Worm (Caenorhabditis elegans): ENCODE results near the gene gkow-1.
A peak's percentile ranks its signal among the peaks of the same experiment; 100 is the strongest.

- TF ChIP-seq elt-1 (tag; optimal IDR thresholded peaks at IDR 0.05; ENCODE audit: borderline replicate concordance, insufficient read depth) (no peak), ces-1 (GFP tag; optimal IDR thresholded peaks at IDR 0.05) (peak; percentile 57), pha-4 (tag; optimal IDR thresholded peaks at IDR 0.05) (peak; percentile 2), nhr-237 (tag; optimal IDR thresholded peaks at IDR 0.05) (no peak), lin-13 (tag; optimal IDR thresholded peaks at IDR 0.05) (no peak), nhr-76 (tag; optimal IDR thresholded peaks at IDR 0.05) (no peak), ztf-11 (tag; optimal IDR thresholded peaks at IDR 0.05) (peak; percentile 1), nhr-28 (tag; optimal IDR thresholded peaks at IDR 0.05) (no peak), blmp-1 (tag; optimal IDR thresholded peaks at IDR 0.05) (no peak), ceh-43 (GFP tag; optimal IDR thresholded peaks at IDR 0.05) (no peak), hlh-1 (tag; optimal IDR thresholded peaks at IDR 0.05) (no peak), unc-39 (tag; optimal IDR thresholded peaks at IDR 0.05) (no peak), mab-5 (tag; optimal IDR thresholded peaks at IDR 0.05) (no peak)
Observed at ce11 chrIV:10380626-10381025, 22.7 kb downstream of the gkow-1 start.

Data from whole organism, mixed stage, embryonic.